Fruit fly (Drosophila melanogaster) whole organism, embryonic: ENCODE measurements around the gene crq.

Experiments
- ATbp ChIP-seq: fragments of 200-800 bp; sonication (Bioruptor generic); optimal IDR thresholded peaks from 2 replicates; lab custom pipeline; 2017; ENCODE audit warnings: missing biosample characterization, mild to moderate bottlenecking, missing genetic modification characterization, missing genetic modification reagents
- Atf6 ChIP-seq: fragments of 200-800 bp; sonication (Bioruptor generic); IDR thresholded peaks from 2 replicates; pipeline ENCODE4 v1.3.6; 2022; ENCODE audit warnings: missing biosample characterization, missing genetic modification characterization
- Blimp-1 ChIP-seq: fragments of 200-800 bp; sonication (Bioruptor generic); optimal IDR thresholded peaks from 3 replicates; lab custom pipeline; 2018; ENCODE audit warnings: missing biosample characterization, missing genetic modification characterization, mild to moderate bottlenecking, moderate library complexity, missing genetic modification reagents
- CG10209 ChIP-seq: fragments of 200-800 bp; sonication (Bioruptor generic); optimal IDR thresholded peaks from 3 replicates; lab custom pipeline; 2017; ENCODE audit warnings: missing biosample characterization, mild to moderate bottlenecking, missing genetic modification characterization, missing genetic modification reagents
- CG10274 ChIP-seq: fragments of 200-800 bp; sonication (Bioruptor generic); optimal IDR thresholded peaks from 3 replicates; lab custom pipeline; 2017; ENCODE audit warnings: missing biosample characterization, mild to moderate bottlenecking, missing genetic modification characterization
- CG14860 ChIP-seq: fragments of 200-800 bp; sonication (Bioruptor generic); IDR thresholded peaks from 3 replicates; pipeline ENCODE4 v1.3.6; 2022; ENCODE audit warnings: missing biosample characterization, missing genetic modification characterization; ENCODE audit not compliant: partially characterized antibody
- CG14965 ChIP-seq: fragments of 200-800 bp; sonication (Bioruptor generic); optimal IDR thresholded peaks from 2 replicates; lab custom pipeline; 2016; ENCODE audit warnings: missing biosample characterization, missing genetic modification characterization, borderline replicate concordance
- CG15514 ChIP-seq: fragments of 200-800 bp; sonication (Bioruptor generic); optimal IDR thresholded peaks from 3 replicates; lab custom pipeline; 2017; ENCODE audit warnings: missing biosample characterization, missing genetic modification characterization, mild to moderate bottlenecking, moderate library complexity, missing genetic modification reagents
- CG1603 ChIP-seq: fragments of 200-800 bp; sonication (Bioruptor generic); optimal IDR thresholded peaks from 2 replicates; lab custom pipeline; 2019; ENCODE audit warnings: missing biosample characterization, mild to moderate bottlenecking, missing genetic modification characterization, moderate library complexity
- CG17568 ChIP-seq: fragments of 200-800 bp; sonication (Bioruptor generic); optimal IDR thresholded peaks from 2 replicates; lab custom pipeline; 2018; ENCODE audit warnings: missing biosample characterization, mild to moderate bottlenecking, missing genetic modification characterization, moderate library complexity
- CG18262 ChIP-seq: fragments of 200-800 bp; optimal IDR thresholded peaks from 3 replicates; lab custom pipeline; 2019; ENCODE audit warnings: missing biosample characterization, mild to moderate bottlenecking, missing genetic modification characterization, moderate library complexity
- CG18599 ChIP-seq: fragments of 200-800 bp; sonication (Bioruptor generic); optimal IDR thresholded peaks from 3 replicates; lab custom pipeline; 2017; ENCODE audit warnings: missing biosample characterization, missing genetic modification characterization, mild to moderate bottlenecking, moderate library complexity, missing genetic modification reagents
- CG2202 ChIP-seq: fragments of 200-800 bp; sonication (Bioruptor generic); optimal IDR thresholded peaks from 2 replicates; lab custom pipeline; 2018; ENCODE audit warnings: missing biosample characterization, mild to moderate bottlenecking, missing genetic modification characterization
- CG2889 ChIP-seq: fragments of 200-800 bp; sonication (Bioruptor generic); IDR thresholded peaks from 3 replicates; pipeline ENCODE4 v1.3.6; 2022; ENCODE audit warnings: missing biosample characterization, missing genetic modification characterization
- CG31388 ChIP-seq: fragments of 200-800 bp; sonication (Bioruptor generic); optimal IDR thresholded peaks from 2 replicates; lab custom pipeline; 2016; ENCODE audit warnings: missing biosample characterization, missing genetic modification characterization
- CG42726 ChIP-seq: fragments of 200-800 bp; sonication (Bioruptor generic); IDR thresholded peaks from 2 replicates; pipeline ENCODE4 v1.3.6; 2022; ENCODE audit warnings: missing biosample characterization, missing genetic modification characterization; ENCODE audit not compliant: partially characterized antibody
- CG4617 ChIP-seq: fragments of 200-800 bp; sonication (Bioruptor generic); optimal IDR thresholded peaks from 3 replicates; lab custom pipeline; 2016; ENCODE audit warnings: missing biosample characterization, missing genetic modification characterization, borderline replicate concordance
- CG6175 ChIP-seq: fragments of 200-800 bp; sonication (Bioruptor generic); IDR thresholded peaks from 3 replicates; pipeline ENCODE4 v1.3.6; 2022; ENCODE audit warnings: missing biosample characterization, missing genetic modification characterization
- CG6254 ChIP-seq: fragments of 200-800 bp; sonication (Bioruptor generic); optimal IDR thresholded peaks from 3 replicates; lab custom pipeline; 2017; ENCODE audit warnings: mild to moderate bottlenecking, missing biosample characterization, missing genetic modification reagents, missing genetic modification characterization
- CG6683 ChIP-seq: fragments of 200-800 bp; sonication (Bioruptor generic); optimal IDR thresholded peaks from 2 replicates; lab custom pipeline; 2017; ENCODE audit warnings: missing biosample characterization, mild to moderate bottlenecking, missing genetic modification characterization, missing genetic modification reagents
- CrebB ChIP-seq: fragments of 200-800 bp; sonication (Bioruptor generic); optimal IDR thresholded peaks from 3 replicates; lab custom pipeline; 2018; ENCODE audit warnings: missing biosample characterization, mild to moderate bottlenecking, missing genetic modification characterization
- Dbx ChIP-seq: fragments of 200-800 bp; sonication (Bioruptor generic); IDR thresholded peaks from 3 replicates; pipeline ENCODE4 v1.3.6; 2022; ENCODE audit warnings: missing biosample characterization, missing genetic modification characterization
- Doc2 ChIP-seq: fragments of 200-800 bp; sonication (Bioruptor generic); IDR thresholded peaks from 2 replicates; pipeline ENCODE4 v1.3.6; 2022; ENCODE audit warnings: missing biosample characterization, missing genetic modification characterization
- Eip74EF ChIP-seq, 2 experiments: fragments of 200-800 bp in 1 of 2; fragments of >200 bp in 1 of 2; sonication (Bioruptor generic) in 1 of 2; optimal IDR thresholded peaks; 2 replicates each; lab custom pipeline; 2017 to 2019; ENCODE audit warnings: missing biosample characterization in 2 of 2, missing genetic modification characterization in 2 of 2, mild to moderate bottlenecking in 1 of 2, moderate library complexity in 1 of 2
- Fer1 ChIP-seq: fragments of 200-800 bp; sonication (Bioruptor generic); optimal IDR thresholded peaks from 2 replicates; lab custom pipeline; 2017; ENCODE audit warnings: missing biosample characterization, mild to moderate bottlenecking, missing genetic modification characterization
- HLH3B ChIP-seq: fragments of 200-800 bp; sonication (Bioruptor generic); IDR thresholded peaks from 2 replicates; pipeline ENCODE4 v1.3.6; 2022; ENCODE audit warnings: missing biosample characterization, missing genetic modification characterization
- HLH4C ChIP-seq: fragments of 200-800 bp; sonication (Bioruptor generic); IDR thresholded peaks from 3 replicates; pipeline ENCODE4 v1.3.6; 2022; ENCODE audit warnings: missing biosample characterization, missing genetic modification characterization; ENCODE audit not compliant: partially characterized antibody
- HmgZ ChIP-seq: fragments of 200-800 bp; sonication (Bioruptor generic); optimal IDR thresholded peaks from 2 replicates; lab custom pipeline; 2018; ENCODE audit warnings: missing biosample characterization, mild to moderate bottlenecking, missing genetic modification characterization
- Hr39 ChIP-seq: fragments of >200 bp; optimal IDR thresholded peaks from 2 replicates; lab custom pipeline; 2017
- MTF-1 ChIP-seq: fragments of 200-800 bp; sonication (Bioruptor generic); optimal IDR thresholded peaks from 2 replicates; lab custom pipeline; 2018; ENCODE audit warnings: missing biosample characterization, mild to moderate bottlenecking, missing genetic modification characterization, borderline replicate concordance
- Meics ChIP-seq: fragments of 200-800 bp; sonication (Bioruptor generic); optimal IDR thresholded peaks from 2 replicates; lab custom pipeline; 2017; ENCODE audit warnings: missing biosample characterization, mild to moderate bottlenecking, missing genetic modification characterization
- Mrtf ChIP-seq: fragments of 200-800 bp; sonication (Bioruptor generic); IDR thresholded peaks from 3 replicates; pipeline ENCODE4 v1.3.6; 2022; ENCODE audit warnings: missing biosample characterization, missing genetic modification characterization
- Myb ChIP-seq: fragments of 200-800 bp; sonication (Bioruptor generic); optimal IDR thresholded peaks from 2 replicates; lab custom pipeline; 2016; ENCODE audit warnings: missing biosample characterization, missing genetic modification characterization
- NFAT ChIP-seq: fragments of 200-800 bp; sonication (Bioruptor generic); IDR thresholded peaks from 2 replicates; pipeline ENCODE4 v1.3.6; 2022; ENCODE audit warnings: missing biosample characterization, missing genetic modification characterization
- Vsx1 ChIP-seq: fragments of 200-800 bp; sonication (Bioruptor generic); optimal IDR thresholded peaks from 2 replicates; lab custom pipeline; 2017; ENCODE audit warnings: missing biosample characterization, mild to moderate bottlenecking, missing genetic modification characterization, missing genetic modification reagents
- btn ChIP-seq: fragments of 200-800 bp; sonication (Bioruptor generic); optimal IDR thresholded peaks from 2 replicates; lab custom pipeline; 2016; ENCODE audit warnings: missing biosample characterization, missing genetic modification characterization
- caup ChIP-seq: fragments of 200-800 bp; sonication (Bioruptor generic); optimal IDR thresholded peaks from 3 replicates; lab custom pipeline; 2017; ENCODE audit warnings: missing biosample characterization, mild to moderate bottlenecking, missing genetic modification characterization, moderate library complexity; ENCODE audit not compliant: severe bottlenecking
- crc ChIP-seq: fragments of 200-800 bp; sonication (Bioruptor generic); optimal IDR thresholded peaks from 2 replicates; lab custom pipeline; 2016; ENCODE audit warnings: missing biosample characterization, missing genetic modification characterization
- dan ChIP-seq: fragments of 200-800 bp; sonication (Bioruptor generic); IDR thresholded peaks from 2 replicates; pipeline ENCODE4 v1.3.6; 2022; ENCODE audit warnings: missing biosample characterization, missing genetic modification characterization
- gcm2 ChIP-seq: fragments of 200-800 bp; sonication (Bioruptor generic); optimal IDR thresholded peaks from 2 replicates; lab custom pipeline; 2016; ENCODE audit warnings: missing biosample characterization, missing genetic modification characterization
- gfzf ChIP-seq: fragments of 200-800 bp; sonication (Bioruptor generic); optimal IDR thresholded peaks from 2 replicates; lab custom pipeline; 2016; ENCODE audit warnings: missing biosample characterization, mild to moderate bottlenecking, missing genetic modification characterization, moderate library complexity
- kni ChIP-seq: fragments of 200-800 bp; sonication (Bioruptor generic); optimal IDR thresholded peaks from 3 replicates; lab custom pipeline; 2017; ENCODE audit warnings: mild to moderate bottlenecking, missing biosample characterization, missing genetic modification reagents, missing genetic modification characterization
- odd ChIP-seq: fragments of 200-800 bp; sonication (Bioruptor generic); optimal IDR thresholded peaks from 2 replicates; lab custom pipeline; 2017; ENCODE audit warnings: missing biosample characterization, mild to moderate bottlenecking, missing genetic modification characterization
- p53 ChIP-seq: fragments of 200-800 bp; sonication (Bioruptor generic); optimal IDR thresholded peaks from 2 replicates; lab custom pipeline; 2016; ENCODE audit warnings: missing biosample characterization, missing genetic modification characterization
- pnt ChIP-seq: fragments of 200-800 bp; sonication (Bioruptor generic); optimal IDR thresholded peaks from 3 replicates; lab custom pipeline; 2016; ENCODE audit warnings: missing biosample characterization, missing genetic modification characterization
- schlank ChIP-seq: fragments of 200-800 bp; sonication (Bioruptor generic); optimal IDR thresholded peaks from 2 replicates; lab custom pipeline; 2018; ENCODE audit warnings: missing biosample characterization, mild to moderate bottlenecking, missing genetic modification characterization
- sima ChIP-seq: fragments of 200-800 bp; sonication (Bioruptor generic); optimal IDR thresholded peaks from 2 replicates; lab custom pipeline; 2016; ENCODE audit warnings: missing biosample characterization, missing genetic modification characterization
- twi ChIP-seq: fragments of 200-800 bp; optimal IDR thresholded peaks from 2 replicates; lab custom pipeline; 2019; ENCODE audit warnings: missing biosample characterization, mild to moderate bottlenecking, missing genetic modification characterization, moderate library complexity
- usp ChIP-seq: fragments of >200 bp; optimal IDR thresholded peaks from 2 replicates; lab custom pipeline; 2017; ENCODE audit warnings: missing biosample characterization, missing genetic modification characterization
- wor ChIP-seq: fragments of 200-800 bp; sonication (Bioruptor generic); IDR thresholded peaks from 2 replicates; pipeline ENCODE4 v1.3.6; 2022; ENCODE audit warnings: missing biosample characterization, missing genetic modification characterization

The crq gene

DNA sequence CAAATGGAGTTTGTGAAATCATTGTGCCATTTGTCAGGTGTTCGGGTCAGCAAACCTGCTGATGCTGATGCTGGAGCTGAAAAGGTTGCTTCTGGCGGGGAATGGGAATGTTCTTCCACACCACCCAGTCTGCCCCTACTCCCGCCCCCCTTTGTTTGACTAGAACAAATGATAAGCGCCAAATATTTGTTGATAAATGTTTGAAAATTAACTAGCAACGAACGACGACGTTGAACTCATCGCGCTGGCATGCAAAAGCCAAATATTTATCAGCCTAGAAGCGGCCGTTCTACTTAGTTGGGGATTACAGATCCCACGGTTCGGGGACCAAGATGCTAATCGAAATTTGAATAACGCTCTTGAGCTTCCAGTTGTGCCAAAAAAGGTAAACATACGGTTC lies 27.3 kb downstream of the crq start (continued):
- TF ChIP-seq crc (GFP tag; lab: Kevin White, UChicago) (no peak), caup (peak; percentile 15), Eip74EF (GFP tag; optimal IDR thresholded peaks at IDR 0.05; lab: Kevin White, UChicago) (no peak), CG18599 (GFP tag; lab: Kevin White, UChicago) (peak; percentile 30), Myb (GFP tag; lab: Kevin White, UChicago) (peak; percentile 0), HLH4C (no peak), CG15514 (GFP tag; lab: Kevin White, UChicago) (peak; percentile 39), Vsx1 (GFP tag; lab: Kevin White, UChicago) (no peak), Doc2 (GFP tag; lab: Robert Waterston, UW) (no peak), twi (tag; lab: Kevin White, UChicago) (no peak), CG2889 (GFP tag; lab: Robert Waterston, UW) (no peak), CG6175 (GFP tag; lab: Robert Waterston, UW) (no peak), usp (GFP tag; lab: Kevin White, UChicago) (no peak), CG31388 (no peak), Fer1 (GFP tag; lab: Kevin White, UChicago) (peak; percentile 21), Meics (peak; percentile 19), CG14965 (no peak), MTF-1 (GFP tag; lab: Kevin White, UChicago) (peak; percentile 19), ATbp (peak; percentile 60), NFAT (GFP tag; lab: Robert Waterston, UW) (no peak), CG18262 (tag; lab: Kevin White, UChicago) (no peak), odd (GFP tag; lab: Kevin White, UChicago) (peak; percentile 8), HmgZ (peak; percentile 10), CG10274 (peak; percentile 9), p53 (GFP tag; lab: Kevin White, UChicago) (no peak), wor (GFP tag; lab: Robert Waterston, UW) (no peak), CG14860 (GFP tag; lab: Robert Waterston, UW) (no peak), CG10209 (GFP tag; lab: Kevin White, UChicago) (peak; percentile 1), Hr39 (lab: Kevin White, UChicago) (no peak), CrebB (tag; lab: Kevin White, UChicago) (peak; percentile 0), Blimp-1 (GFP tag; lab: Kevin White, UChicago) (peak; percentile 8), CG42726 (GFP tag; lab: Robert Waterston, UW) (no peak), schlank (tag; lab: Kevin White, UChicago) (no peak), sima (GFP tag; lab: Kevin White, UChicago) (no peak), pnt (GFP tag; lab: Kevin White, UChicago) (no peak), gcm2 (GFP tag; lab: Kevin White, UChicago) (no peak), Atf6 (GFP tag; lab: Robert Waterston, UW) (0 out of 2 replicates have a peak, but pooled peaks have one; percentile 18), Mrtf (GFP tag; lab: Robert Waterston, UW) (no peak), CG4617 (GFP tag; lab: Kevin White, UChicago) (no peak), kni (GFP tag; lab: Kevin White, UChicago) (no peak), CG6254 (GFP tag; lab: Kevin White, UChicago) (no peak), CG17568 (peak; percentile 31), HLH3B (GFP tag; lab: Robert Waterston, UW) (no peak), CG2202 (tag; lab: Kevin White, UChicago) (peak; percentile 3), CG6683 (GFP tag; lab: Kevin White, UChicago) (no peak), Dbx (no peak), CG1603 (tag; lab: Kevin White, UChicago) (peak; percentile 43), btn (GFP tag; lab: Kevin White, UChicago) (no peak), gfzf (no peak), dan (no peak)
